Fruit fly (Drosophila melanogaster) whole organism, embryonic: ENCODE measurements around the gene CG46465.

Source experiments
- Atf6 ChIP-seq: fragments of 200-800 bp; sonication (Bioruptor generic); IDR thresholded peaks from 2 replicates; pipeline ENCODE4 v1.3.6; 2022; ENCODE audit warnings: missing biosample characterization, missing genetic modification characterization
- CG10431 ChIP-seq: fragments of 200-800 bp; sonication (Bioruptor generic); optimal IDR thresholded peaks from 3 replicates; lab custom pipeline; 2018; ENCODE audit warnings: missing biosample characterization, mild to moderate bottlenecking, missing genetic modification characterization
- CG10979 ChIP-seq: fragments of 200-800 bp; sonication (Bioruptor generic); optimal IDR thresholded peaks from 2 replicates; lab custom pipeline; 2018; ENCODE audit warnings: missing biosample characterization, mild to moderate bottlenecking, missing genetic modification characterization, moderate library complexity
- CG11456 ChIP-seq: fragments of 200-800 bp; sonication (Bioruptor generic); IDR thresholded peaks from 3 replicates; pipeline ENCODE4 v1.3.6; 2022; ENCODE audit warnings: missing biosample characterization, missing genetic modification characterization
- CG13287 ChIP-seq: fragments of 200-800 bp; sonication (Bioruptor generic); IDR thresholded peaks from 2 replicates; pipeline ENCODE4 v1.3.6; 2022; ENCODE audit warnings: missing biosample characterization, missing genetic modification characterization; ENCODE audit not compliant: partially characterized antibody
- CG13424 ChIP-seq: fragments of 200-800 bp; sonication (Bioruptor generic); optimal IDR thresholded peaks from 2 replicates; lab custom pipeline; 2019; ENCODE audit warnings: missing biosample characterization, mild to moderate bottlenecking, missing genetic modification characterization, moderate library complexity
- CG14710 ChIP-seq: fragments of 200-800 bp; sonication (Bioruptor generic); optimal IDR thresholded peaks from 3 replicates; lab custom pipeline; 2019; ENCODE audit warnings: missing biosample characterization, mild to moderate bottlenecking, missing genetic modification characterization, moderate library complexity
- CG14860 ChIP-seq: fragments of 200-800 bp; sonication (Bioruptor generic); IDR thresholded peaks from 3 replicates; pipeline ENCODE4 v1.3.6; 2022; ENCODE audit warnings: missing biosample characterization, missing genetic modification characterization; ENCODE audit not compliant: partially characterized antibody
- CG16863 ChIP-seq: fragments of 200-800 bp; sonication (Bioruptor generic); optimal IDR thresholded peaks from 3 replicates; lab custom pipeline; 2016; ENCODE audit warnings: missing biosample characterization, missing genetic modification characterization
- CG17385 ChIP-seq: fragments of 200-800 bp; sonication (Bioruptor generic); optimal IDR thresholded peaks from 3 replicates; lab custom pipeline; 2018; ENCODE audit warnings: missing biosample characterization, mild to moderate bottlenecking, missing genetic modification characterization
- CG2875 ChIP-seq: fragments of 200-800 bp; sonication (Bioruptor generic); optimal IDR thresholded peaks from 2 replicates; lab custom pipeline; 2017; ENCODE audit warnings: missing biosample characterization, mild to moderate bottlenecking, missing genetic modification characterization, missing genetic modification reagents
- CG33557 ChIP-seq: fragments of 200-800 bp; sonication (Bioruptor generic); optimal IDR thresholded peaks from 2 replicates; lab custom pipeline; 2019; ENCODE audit warnings: missing biosample characterization, mild to moderate bottlenecking, missing genetic modification characterization, moderate library complexity
- CG4282 ChIP-seq: fragments of 200-800 bp; sonication (Bioruptor generic); optimal IDR thresholded peaks from 2 replicates; lab custom pipeline; 2016; ENCODE audit warnings: missing biosample characterization, missing genetic modification characterization
- CG5180 ChIP-seq: fragments of 200-800 bp; sonication (Bioruptor generic); optimal IDR thresholded peaks from 3 replicates; lab custom pipeline; 2017; ENCODE audit warnings: missing biosample characterization, missing genetic modification characterization, mild to moderate bottlenecking, moderate library complexity, missing genetic modification reagents
- CG6765 ChIP-seq: fragments of 200-800 bp; sonication (Bioruptor generic); optimal IDR thresholded peaks from 3 replicates; lab custom pipeline; 2017; ENCODE audit warnings: missing biosample characterization, mild to moderate bottlenecking, missing genetic modification characterization
- CG8359 ChIP-seq: fragments of 200-800 bp; sonication (Bioruptor generic); optimal IDR thresholded peaks from 2 replicates; lab custom pipeline; 2017; ENCODE audit warnings: missing biosample characterization, mild to moderate bottlenecking, missing genetic modification characterization, borderline replicate concordance
- CG8478 ChIP-seq: fragments of >200 bp; optimal IDR thresholded peaks from 2 replicates; lab custom pipeline; 2018
- CG9727 ChIP-seq: fragments of 200-800 bp; sonication (Bioruptor generic); optimal IDR thresholded peaks from 3 replicates; lab custom pipeline; 2017; ENCODE audit warnings: missing biosample characterization, mild to moderate bottlenecking, missing genetic modification characterization
- Dll ChIP-seq: fragments of 200-800 bp; sonication (Bioruptor generic); IDR thresholded peaks from 4 replicates; pipeline ENCODE4 v1.3.6; 2022; ENCODE audit warnings: missing biosample characterization, missing genetic modification characterization; ENCODE audit not compliant: partially characterized antibody
- Doc3 ChIP-seq: fragments of 200-800 bp; sonication (Bioruptor generic); IDR thresholded peaks from 3 replicates; pipeline ENCODE4 v1.3.6; 2022; ENCODE audit warnings: missing biosample characterization, missing genetic modification characterization; ENCODE audit not compliant: partially characterized antibody
- ERR ChIP-seq: fragments of 200-800 bp; sonication (Bioruptor generic); optimal IDR thresholded peaks from 2 replicates; lab custom pipeline; 2016; ENCODE audit warnings: missing biosample characterization, missing genetic modification characterization
- H2.0 ChIP-seq: fragments of 200-800 bp; sonication (Bioruptor generic); IDR thresholded peaks from 2 replicates; pipeline ENCODE4 v1.3.6; 2022; ENCODE audit warnings: missing biosample characterization, missing genetic modification characterization
- HLH54F ChIP-seq: fragments of 200-800 bp; sonication (Bioruptor generic); optimal IDR thresholded peaks from 3 replicates; lab custom pipeline; 2016; ENCODE audit warnings: missing biosample characterization, missing genetic modification characterization
- Hey ChIP-seq: fragments of 200-800 bp; sonication (Bioruptor generic); optimal IDR thresholded peaks from 3 replicates; lab custom pipeline; 2018; ENCODE audit warnings: missing biosample characterization, mild to moderate bottlenecking, missing genetic modification characterization
- Hmr ChIP-seq: fragments of 200-800 bp; sonication (Bioruptor generic); optimal IDR thresholded peaks from 3 replicates; lab custom pipeline; 2017; ENCODE audit warnings: mild to moderate bottlenecking, missing biosample characterization, missing genetic modification reagents, missing genetic modification characterization
- Lpt ChIP-seq: fragments of >200 bp; optimal IDR thresholded peaks from 2 replicates; lab custom pipeline; 2018; ENCODE audit warnings: missing biosample characterization, missing genetic modification characterization
- Nf-YB ChIP-seq: fragments of 200-800 bp; sonication (Bioruptor generic); optimal IDR thresholded peaks from 3 replicates; lab custom pipeline; 2019; ENCODE audit warnings: missing biosample characterization, mild to moderate bottlenecking, missing genetic modification characterization, moderate library complexity
- Oaz ChIP-seq: fragments of 200-800 bp; sonication (Bioruptor generic); IDR thresholded peaks from 2 replicates; pipeline ENCODE4 v1.3.6; 2022; ENCODE audit warnings: missing biosample characterization, missing genetic modification characterization
- Opbp ChIP-seq: fragments of 200-800 bp; sonication (Bioruptor generic); IDR thresholded peaks from 3 replicates; pipeline ENCODE4 v1.3.6; 2022; ENCODE audit warnings: missing biosample characterization, missing genetic modification characterization; ENCODE audit not compliant: partially characterized antibody
- Scr ChIP-seq: fragments of 200-800 bp; sonication (Bioruptor generic); IDR thresholded peaks from 2 replicates; pipeline ENCODE4 v1.3.6; 2022; ENCODE audit warnings: missing biosample characterization, missing genetic modification characterization; ENCODE audit not compliant: partially characterized antibody
- Spps ChIP-seq: fragments of 200-800 bp; sonication (Bioruptor generic); optimal IDR thresholded peaks from 2 replicates; lab custom pipeline; 2018; ENCODE audit warnings: missing biosample characterization, mild to moderate bottlenecking, missing genetic modification characterization
- Usf ChIP-seq: fragments of 200-800 bp; sonication (Bioruptor generic); optimal IDR thresholded peaks from 2 replicates; lab custom pipeline; 2017; ENCODE audit warnings: missing genotype, missing biosample characterization, missing genetic modification characterization
- Xrp1 ChIP-seq: fragments of 200-800 bp; sonication (Bioruptor generic); IDR thresholded peaks from 2 replicates; pipeline ENCODE4 v1.3.6; 2022; ENCODE audit warnings: missing biosample characterization, missing genetic modification characterization
- abd-A ChIP-seq: fragments of 200-800 bp; sonication (Bioruptor generic); optimal IDR thresholded peaks from 3 replicates; lab custom pipeline; 2019; ENCODE audit warnings: missing biosample characterization, mild to moderate bottlenecking, missing genetic modification characterization, moderate library complexity
- aop ChIP-seq: fragments of 200-800 bp; sonication (Bioruptor generic); IDR thresholded peaks from 2 replicates; pipeline ENCODE4 v1.3.6; 2022; ENCODE audit warnings: missing biosample characterization, missing genetic modification characterization
- ara ChIP-seq: fragments of 200-800 bp; sonication (Bioruptor generic); IDR thresholded peaks from 2 replicates; pipeline ENCODE4 v1.3.6; 2022; ENCODE audit warnings: missing biosample characterization, missing genetic modification characterization
- bbx ChIP-seq: fragments of 200-800 bp; sonication (Bioruptor generic); IDR thresholded peaks from 2 replicates; pipeline ENCODE4 v1.3.6; 2022; ENCODE audit warnings: missing biosample characterization, missing genetic modification characterization; ENCODE audit not compliant: partially characterized antibody
- bsh ChIP-seq, 2 experiments: fragments of 200-800 bp; sonication (Bioruptor generic); optimal IDR thresholded peaks; 2 replicates each; lab custom pipeline; 2017 to 2018; ENCODE audit warnings: mild to moderate bottlenecking in 2 of 2, missing biosample characterization in 2 of 2, missing genetic modification characterization in 2 of 2, moderate library complexity in 1 of 2
- gce ChIP-seq: fragments of 200-800 bp; sonication (Bioruptor generic); IDR thresholded peaks from 3 replicates; pipeline ENCODE4 v1.3.6; 2022; ENCODE audit warnings: missing biosample characterization, missing genetic modification characterization
- her ChIP-seq: fragments of 200-800 bp; sonication (Bioruptor generic); optimal IDR thresholded peaks from 2 replicates; lab custom pipeline; 2016; ENCODE audit warnings: missing biosample characterization, missing genetic modification characterization
- ind ChIP-seq: fragments of 200-800 bp; sonication (Bioruptor generic); optimal IDR thresholded peaks from 3 replicates; lab custom pipeline; 2016; ENCODE audit warnings: missing biosample characterization, missing genetic modification characterization
- nerfin-1 ChIP-seq: fragments of 200-800 bp; sonication (Bioruptor generic); optimal IDR thresholded peaks from 3 replicates; lab custom pipeline; 2019; ENCODE audit warnings: missing biosample characterization, mild to moderate bottlenecking, missing genetic modification characterization, moderate library complexity
- run ChIP-seq: fragments of 200-800 bp; sonication (Bioruptor generic); optimal IDR thresholded peaks from 3 replicates; lab custom pipeline; 2018; ENCODE audit warnings: missing biosample characterization, mild to moderate bottlenecking, missing genetic modification characterization
- slou ChIP-seq: fragments of 200-800 bp; sonication (Bioruptor generic); optimal IDR thresholded peaks from 3 replicates; lab custom pipeline; 2016; ENCODE audit warnings: missing biosample characterization, missing genetic modification characterization
- unpg ChIP-seq: fragments of 200-800 bp; sonication (Bioruptor generic); optimal IDR thresholded peaks from 3 replicates; lab custom pipeline; 2018; ENCODE audit warnings: missing biosample characterization, mild to moderate bottlenecking, missing genetic modification characterization, moderate library complexity
- wdn ChIP-seq: fragments of 200-800 bp; sonication (Bioruptor generic); IDR thresholded peaks from 2 replicates; pipeline ENCODE4 v1.3.6; 2022; ENCODE audit warnings: missing biosample characterization, missing genetic modification characterization
- zen ChIP-seq: fragments of 200-800 bp; sonication (Bioruptor generic); optimal IDR thresholded peaks from 3 replicates; lab custom pipeline; 2018; ENCODE audit warnings: missing biosample characterization, mild to moderate bottlenecking, missing genetic modification characterization, moderate library complexity
- zf30C ChIP-seq: fragments of 200-800 bp; sonication (Bioruptor generic); optimal IDR thresholded peaks from 3 replicates; lab custom pipeline; 2018; ENCODE audit warnings: missing biosample characterization, mild to moderate bottlenecking, missing genetic modification characterization

The CG46465 gene

dm6 chr2L:18987078-18987895 lies 5.0 kb upstream of the CG46465 start, which contains the start of the genes Swip-1 and EMC5 (continued):
- TF ChIP-seq Opbp (GFP tag; lab: Robert Waterston, UW) (peak; percentile 41; the same call in 2 of the 3 replicates), ERR (GFP tag; lab: Kevin White, UChicago) (no peak), zen (tag; lab: Kevin White, UChicago) (peak; percentile 34), nerfin-1 (peak; percentile 42), run (tag; lab: Kevin White, UChicago) (peak; percentile 31), ara (GFP tag; lab: Robert Waterston, UW) (no peak; the same call in 1 of the 2 replicates), CG13424 (tag; lab: Kevin White, UChicago) (peak; percentile 80), abd-A (tag; lab: Kevin White, UChicago) (no peak), CG4282 (GFP tag; lab: Kevin White, UChicago) (no peak), H2.0 (GFP tag; lab: Robert Waterston, UW) (no peak; the same call in 1 of the 2 replicates), CG17385 (GFP tag; lab: Kevin White, UChicago) (peak; percentile 30), Xrp1 (GFP tag; lab: Robert Waterston, UW) (peak; percentile 57), bsh (GFP tag; optimal IDR thresholded peaks at IDR 0.05; lab: Kevin White, UChicago) (peak in 1 of 2 experiments; percentile 54), Spps (tag; lab: Kevin White, UChicago) (no peak), CG10431 (peak; percentile 58), CG13287 (peak; percentile 57), HLH54F (GFP tag; lab: Kevin White, UChicago) (peak; percentile 12), CG10979 (tag; lab: Kevin White, UChicago) (peak; percentile 56), Doc3 (GFP tag; lab: Robert Waterston, UW) (peak; percentile 45; the same call in 1 of the 3 replicates), CG5180 (GFP tag; lab: Kevin White, UChicago) (no peak), CG6765 (no peak), wdn (GFP tag; lab: Robert Waterston, UW) (no peak), bbx (peak; percentile 60), CG11456 (GFP tag; lab: Robert Waterston, UW) (peak; percentile 80), Nf-YB (GFP tag; lab: Kevin White, UChicago) (no peak), unpg (peak; percentile 49), Usf (GFP tag; lab: Kevin White, UChicago) (peak; percentile 4), gce (GFP tag; lab: Robert Waterston, UW) (no peak), CG8478 (no peak), CG33557 (GFP tag; lab: Kevin White, UChicago) (peak; percentile 58), CG14710 (tag; lab: Kevin White, UChicago) (peak; percentile 82), CG9727 (GFP tag; lab: Kevin White, UChicago) (peak; percentile 70), CG2875 (GFP tag; lab: Kevin White, UChicago) (no peak), CG16863 (GFP tag; lab: Kevin White, UChicago) (no peak), Dll (GFP tag; lab: Robert Waterston, UW) (peak; percentile 78), CG14860 (GFP tag; lab: Robert Waterston, UW) (peak; percentile 21; the same call in 1 of the 3 replicates), slou (peak; percentile 45), CG8359 (no peak), ind (peak; percentile 59), aop (GFP tag; lab: Robert Waterston, UW) (no peak), zf30C (no peak), Atf6 (no peak), Hey (tag; lab: Kevin White, UChicago) (no peak), Lpt (GFP tag; lab: Kevin White, UChicago) (no peak), Scr (GFP tag; lab: Robert Waterston, UW) (peak; percentile 71), Hmr (GFP tag; lab: Kevin White, UChicago) (peak; percentile 58), her (GFP tag; lab: Kevin White, UChicago) (no peak), Oaz (GFP tag; lab: Robert Waterston, UW) (no peak)
